Fruit fly (Drosophila melanogaster): ENCODE results near the gene CG6040.

The CG6040 gene

dm6 chr3R:19071951-19072350 is 24.8 kb upstream of the CG6040 start:
- no peak for TF ChIP-seq usp (GFP tag; optimal IDR thresholded peaks at IDR 0.05)
- TF ChIP-seq Sp1 (GFP tag; optimal IDR thresholded peaks at IDR 0.05), result no peak
- TF ChIP-seq fru (GFP tag; optimal IDR thresholded peaks at IDR 0.05), result no peak

dm6 chr3R:19073002-19073401 is 23.8 kb upstream of the CG6040 start:
- TF ChIP-seq h (GFP tag; optimal IDR thresholded peaks at IDR 0.05) (peak; percentile 10), Mio (GFP tag; optimal IDR thresholded peaks at IDR 0.05) (no peak), rgr (GFP tag; optimal IDR thresholded peaks at IDR 0.05) (peak; percentile 37), fru (GFP tag; optimal IDR thresholded peaks at IDR 0.05) (peak; percentile 37), ey (GFP tag; optimal IDR thresholded peaks at IDR 0.05) (peak; percentile 37), psq (GFP tag; optimal IDR thresholded peaks at IDR 0.05) (peak; percentile 13), HLH106 (tag; optimal IDR thresholded peaks at IDR 0.05) (peak; percentile 50), foxo (GFP tag; optimal IDR thresholded peaks at IDR 0.05) (peak in 1 of 2 experiments; percentile 54), sv (GFP tag; optimal IDR thresholded peaks at IDR 0.05) (no peak), dl (GFP tag; optimal IDR thresholded peaks at IDR 0.05; ENCODE audit: insufficient read depth in 1 of 2, partially characterized antibody in 2 of 2) (no peak), Dif (GFP tag; optimal IDR thresholded peaks at IDR 0.05; ENCODE audit: partially characterized antibody) (no peak), Sp1 (GFP tag; optimal IDR thresholded peaks at IDR 0.05) (peak; percentile 39), Hr78 (GFP tag; optimal IDR thresholded peaks at IDR 0.05) (no peak), OdsH (GFP tag; optimal IDR thresholded peaks at IDR 0.05) (peak; percentile 33)

dm6 chr3R:19074207-19074606 is 22.6 kb upstream of the CG6040 start:
- TF ChIP-seq Hnf4 (GFP tag; optimal IDR thresholded peaks at IDR 0.05) (no peak), foxo (GFP tag; optimal IDR thresholded peaks at IDR 0.05) (peak in 1 of 2 experiments; percentile 47), Dfd (GFP tag; optimal IDR thresholded peaks at IDR 0.05) (no peak), fru (GFP tag; optimal IDR thresholded peaks at IDR 0.05) (peak; percentile 38), rgr (GFP tag; optimal IDR thresholded peaks at IDR 0.05) (peak; percentile 3), CG9705 (GFP tag; optimal IDR thresholded peaks at IDR 0.05) (no peak), ey (GFP tag; optimal IDR thresholded peaks at IDR 0.05) (peak; percentile 21)

- no peak for TF ChIP-seq GATAd (GFP tag; optimal IDR thresholded peaks at IDR 0.05)
- no peak for TF ChIP-seq Hr78 (GFP tag; optimal IDR thresholded peaks at IDR 0.05)
- no peak for TF ChIP-seq CG32264 (GFP tag; optimal IDR thresholded peaks at IDR 0.05)
- TF ChIP-seq Jra (GFP tag; optimal IDR thresholded peaks at IDR 0.05), result no peak
- no peak for TF ChIP-seq sage (GFP tag; optimal IDR thresholded peaks at IDR 0.05)
- no peak for TF ChIP-seq tai (GFP tag; optimal IDR thresholded peaks at IDR 0.05)
- TF ChIP-seq brk (GFP tag; optimal IDR thresholded peaks at IDR 0.05), result no peak
- no peak for TF ChIP-seq Sp1 (GFP tag; optimal IDR thresholded peaks at IDR 0.05)
- no peak for TF ChIP-seq usp (GFP tag; optimal IDR thresholded peaks at IDR 0.05)
- TF ChIP-seq CrebA (GFP tag; optimal IDR thresholded peaks at IDR 0.05; ENCODE audit: borderline replicate concordance), result no peak
- TF ChIP-seq lola (GFP tag; optimal IDR thresholded peaks at IDR 0.05), result no peak
- TF ChIP-seq CG9705 (GFP tag; optimal IDR thresholded peaks at IDR 0.05), result no peak
- no peak for TF ChIP-seq OdsH (GFP tag; optimal IDR thresholded peaks at IDR 0.05)
- no peak for TF ChIP-seq N (GFP tag; optimal IDR thresholded peaks at IDR 0.05)
- no peak for TF ChIP-seq Vsx2 (GFP tag; optimal IDR thresholded peaks at IDR 0.05; ENCODE audit: partially characterized antibody)
- TF ChIP-seq Mio (GFP tag; optimal IDR thresholded peaks at IDR 0.05), result no peak
Measured at dm6 chr3R:19075135-19075534, 21.6 kb upstream of the CG6040 start.

dm6 chr3R:19077856-19078255 is 18.9 kb upstream of the CG6040 start:
- TF ChIP-seq Hr83 (GFP tag; optimal IDR thresholded peaks at IDR 0.05; ENCODE audit: poor library complexity, severe bottlenecking) (no peak), dmrt93B (GFP tag; optimal IDR thresholded peaks at IDR 0.05) (no peak), br (GFP tag; optimal IDR thresholded peaks at IDR 0.05) (no peak), Hnf4 (GFP tag; optimal IDR thresholded peaks at IDR 0.05) (no peak), Abd-B (GFP tag; optimal IDR thresholded peaks at IDR 0.05) (no peak), dsf (GFP tag; optimal IDR thresholded peaks at IDR 0.05; ENCODE audit: borderline replicate concordance) (no peak), Vsx2 (GFP tag; optimal IDR thresholded peaks at IDR 0.05; ENCODE audit: partially characterized antibody) (no peak), fru (GFP tag; optimal IDR thresholded peaks at IDR 0.05) (no peak), CG32264 (GFP tag; optimal IDR thresholded peaks at IDR 0.05) (no peak)
